Worm (Caenorhabditis elegans) whole organism, midembryonic: ENCODE results near the gene D1005.5.

Experiments
- T22C8.4 ChIP-seq: fragments of 200-800 bp; sonication (Bioruptor generic); IDR thresholded peaks from 2 replicates; pipeline ENCODE4 v1.3.6; 2022; ENCODE audit warnings: missing genetic modification characterization, missing compliant biosample characterization
- flt-1 ChIP-seq: fragments of 200-800 bp; sonication (Bioruptor generic); IDR thresholded peaks from 2 replicates; pipeline ENCODE4 v1.3.6; 2022; ENCODE audit warnings: missing genetic modification characterization, missing compliant biosample characterization
- med-1 ChIP-seq: sonication (generic microtip); optimal IDR thresholded peaks from 2 replicates; lab custom pipeline; 2017; ENCODE audit warnings: missing genetic modification characterization, mild to moderate bottlenecking, missing compliant biosample characterization, antibody characterized with exemption, missing genetic modification reagents; ENCODE audit not compliant: insufficient read depth
- ref-1 ChIP-seq: fragments of 200-800 bp; sonication (Bioruptor generic); conservative IDR thresholded peaks from 2 replicates; pipeline ENCODE4 v1.3.6; 2022; ENCODE audit warnings: missing genetic modification reagents, missing genetic modification characterization, missing compliant biosample characterization
- tab-1 ChIP-seq: fragments of 200-800 bp; sonication (Bioruptor generic); IDR thresholded peaks from 2 replicates; pipeline ENCODE4 v1.3.6; 2022; ENCODE audit warnings: missing genetic modification characterization, missing compliant biosample characterization
- ztf-29 ChIP-seq: fragments of 200-800 bp; sonication (Bioruptor generic); IDR thresholded peaks from 2 replicates; pipeline ENCODE4 v1.3.6; 2022; ENCODE audit warnings: missing genetic modification reagents, missing genetic modification characterization, missing compliant biosample characterization

DNA sequence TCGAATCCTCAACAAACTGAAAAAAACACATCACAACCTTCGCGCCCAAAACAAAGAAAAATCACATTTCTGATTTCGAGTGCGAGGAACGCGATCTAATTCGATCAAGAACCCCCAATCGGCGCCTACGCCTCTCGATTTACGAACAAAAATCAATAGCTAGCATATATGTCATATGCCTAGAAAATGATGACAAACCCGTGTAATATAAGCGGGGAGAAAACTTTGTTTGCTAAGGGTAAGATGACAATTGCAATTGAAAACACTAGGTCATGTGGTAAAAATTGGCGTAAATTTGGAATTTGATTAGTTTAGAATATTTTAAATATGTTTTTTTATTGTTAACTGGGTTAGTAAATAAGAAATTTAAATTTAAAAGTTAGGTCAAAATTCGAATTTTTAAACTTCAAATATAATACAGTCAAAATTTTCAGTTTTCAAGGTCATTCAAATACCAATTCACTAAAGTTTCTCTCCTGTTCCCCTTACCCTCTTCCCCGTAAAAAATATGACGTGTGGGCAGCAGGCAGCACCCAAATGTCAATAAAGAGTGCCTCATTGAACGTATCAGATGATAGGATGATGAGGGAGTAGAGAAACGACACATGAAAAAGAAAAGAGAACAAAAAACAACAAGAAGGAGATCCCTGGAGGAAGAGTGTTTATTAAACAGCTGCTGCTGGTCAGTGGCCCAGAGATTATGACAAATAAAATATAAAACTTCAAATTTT, 16.3 kb downstream of the D1005.5 start:
- TF ChIP-seq med-1 (GFP tag; lab: Kevin White, UChicago) (no peak), T22C8.4 (GFP tag; lab: Robert Waterston, UW) (no peak), tab-1 (GFP tag; lab: Robert Waterston, UW) (no peak), ztf-29 (GFP tag; lab: Robert Waterston, UW) (no peak), flt-1 (GFP tag; lab: Robert Waterston, UW) (no peak), ref-1 (GFP tag; lab: Robert Waterston, UW) (no peak)
